Worm (Caenorhabditis elegans) whole organism, L3 larva: ENCODE measurements around the gene acbp-6.

Source experiments
- ZK546.5 ChIP-seq: sonication (generic microtip); optimal IDR thresholded peaks from 2 replicates; lab custom pipeline; 2017; ENCODE audit warnings: missing biosample characterization, missing genetic modification characterization
- aly-2 ChIP-seq: fragments of 150-350 bp; optimal IDR thresholded peaks from 2 replicates; lab custom pipeline; 2014; ENCODE audit warnings: missing biosample characterization, missing genetic modification characterization
- ama-1 ChIP-seq: fragments of 150-350 bp; optimal IDR thresholded peaks from 2 replicates; lab custom pipeline; 2018
- ceh-16 ChIP-seq: sonication (generic microtip); optimal IDR thresholded peaks from 2 replicates; lab custom pipeline; 2017; ENCODE audit warnings: missing biosample characterization, missing genetic modification characterization
- ceh-82 ChIP-seq: fragments of 150-350 bp; optimal IDR thresholded peaks from 2 replicates; lab custom pipeline; 2014; ENCODE audit warnings: missing biosample characterization, missing genetic modification characterization
- ceh-9 ChIP-seq: sonication (generic microtip); optimal IDR thresholded peaks from 2 replicates; lab custom pipeline; 2018; ENCODE audit warnings: missing biosample characterization, missing genetic modification characterization
- egl-27 ChIP-seq: sonication (generic microtip); optimal IDR thresholded peaks from 4 replicates; lab custom pipeline; 2017; ENCODE audit warnings: missing biosample characterization, missing genetic modification reagents, missing genetic modification characterization
- egl-5 ChIP-seq: fragments of 150-350 bp; optimal IDR thresholded peaks from 2 replicates; lab custom pipeline; 2017; ENCODE audit warnings: missing biosample characterization, missing genetic modification reagents, missing genetic modification characterization, inconsistent platforms
- elt-1 ChIP-seq: fragments of 150-350 bp; optimal IDR thresholded peaks from 2 replicates; lab custom pipeline; 2014; ENCODE audit warnings: missing biosample characterization, missing genetic modification characterization
- elt-2 ChIP-seq: sonication (generic microtip); optimal IDR thresholded peaks from 2 replicates; lab custom pipeline; 2016; ENCODE audit warnings: missing genetic modification reagents, mild to moderate bottlenecking, missing genetic modification characterization, missing compliant biosample characterization
- elt-3 ChIP-seq, 3 experiments: fragments of 150-350 bp in 1 of 3; sonication (generic microtip) in 2 of 3; optimal IDR thresholded peaks; 2 replicates in 2 of 3; 4 replicates in 1 of 3; lab custom pipeline; 2014 to 2017; ENCODE audit warnings: missing biosample characterization in 3 of 3, missing genetic modification characterization in 3 of 3
- eor-1 ChIP-seq, 2 experiments: fragments of 150-350 bp; optimal IDR thresholded peaks; 2 replicates each; lab custom pipeline; 2014 to 2018; ENCODE audit warnings: missing biosample characterization in 2 of 2, missing genetic modification characterization in 2 of 2
- fkh-10 ChIP-seq: sonication (generic microtip); optimal IDR thresholded peaks from 2 replicates; lab custom pipeline; 2017; ENCODE audit warnings: missing biosample characterization, missing genetic modification reagents, missing genetic modification characterization
- fos-1 ChIP-seq: fragments of 150-350 bp; optimal IDR thresholded peaks from 2 replicates; lab custom pipeline; 2014; ENCODE audit warnings: missing biosample characterization, missing genetic modification characterization
- jun-1 ChIP-seq: fragments of 150-350 bp; optimal IDR thresholded peaks from 2 replicates; lab custom pipeline; 2014; ENCODE audit warnings: missing biosample characterization, missing genetic modification reagents, missing genetic modification characterization
- lin-15B ChIP-seq: fragments of 150-350 bp; optimal IDR thresholded peaks from 2 replicates; lab custom pipeline; 2014; ENCODE audit warnings: missing biosample characterization, missing genetic modification characterization
- lin-39 ChIP-seq: fragments of 150-350 bp; optimal IDR thresholded peaks from 2 replicates; lab custom pipeline; 2018; ENCODE audit warnings: missing biosample characterization, missing genetic modification reagents, missing genetic modification characterization
- lsy-12 ChIP-seq: sonication (generic microtip); optimal IDR thresholded peaks from 2 replicates; lab custom pipeline; 2016; ENCODE audit warnings: mild to moderate bottlenecking, missing genetic modification characterization, missing compliant biosample characterization
- mdl-1 ChIP-seq: fragments of 150-350 bp; optimal IDR thresholded peaks from 2 replicates; lab custom pipeline; 2014; ENCODE audit warnings: missing biosample characterization, missing genetic modification characterization
- nfya-1 ChIP-seq: sonication (generic microtip); optimal IDR thresholded peaks from 2 replicates; lab custom pipeline; 2017; ENCODE audit warnings: missing genetic modification characterization, mild to moderate bottlenecking, missing compliant biosample characterization, antibody characterized with exemption, moderate library complexity; ENCODE audit not compliant: insufficient read depth
- nhr-11 ChIP-seq: fragments of 150-350 bp; optimal IDR thresholded peaks from 2 replicates; lab custom pipeline; 2014; ENCODE audit warnings: missing biosample characterization, missing genetic modification characterization
- nhr-12 ChIP-seq: fragments of 150-350 bp; optimal IDR thresholded peaks from 2 replicates; lab custom pipeline; 2014; ENCODE audit warnings: missing biosample characterization, missing genetic modification characterization
- nhr-23 ChIP-seq: fragments of 150-350 bp; optimal IDR thresholded peaks from 2 replicates; lab custom pipeline; 2014; ENCODE audit warnings: missing biosample characterization, missing genetic modification reagents, missing genetic modification characterization
- nhr-237 ChIP-seq: fragments of 150-350 bp; optimal IDR thresholded peaks from 2 replicates; lab custom pipeline; 2014; ENCODE audit warnings: missing biosample characterization, missing genetic modification characterization
- nhr-25 ChIP-seq: sonication (generic microtip); optimal IDR thresholded peaks from 2 replicates; lab custom pipeline; 2017; ENCODE audit warnings: missing biosample characterization, missing genetic modification characterization
- nhr-28 ChIP-seq: fragments of 150-350 bp; optimal IDR thresholded peaks from 2 replicates; lab custom pipeline; 2014; ENCODE audit warnings: missing biosample characterization, missing genetic modification characterization
- nhr-43 ChIP-seq: sonication (generic microtip); optimal IDR thresholded peaks from 2 replicates; lab custom pipeline; 2016; ENCODE audit warnings: mild to moderate bottlenecking, missing genetic modification characterization, missing compliant biosample characterization; ENCODE audit not compliant: poor library complexity, severe bottlenecking
- nhr-67 ChIP-seq: fragments of 150-350 bp; optimal IDR thresholded peaks from 2 replicates; lab custom pipeline; 2014; ENCODE audit warnings: missing biosample characterization, missing genetic modification characterization
- nhr-76 ChIP-seq: fragments of 150-350 bp; sonication (generic microtip); optimal IDR thresholded peaks from 5 replicates; lab custom pipeline; 2014; ENCODE audit warnings: missing biosample characterization, missing genetic modification characterization
- nhr-77 ChIP-seq: fragments of 150-350 bp; optimal IDR thresholded peaks from 2 replicates; lab custom pipeline; 2014; ENCODE audit warnings: missing biosample characterization, missing genetic modification characterization
- sea-2 ChIP-seq: fragments of 150-350 bp; sonication (generic microtip); optimal IDR thresholded peaks from 4 replicates; lab custom pipeline; 2014; ENCODE audit warnings: missing biosample characterization, missing genetic modification reagents, missing genetic modification characterization
- skn-1 ChIP-seq: fragments of 150-350 bp; optimal IDR thresholded peaks from 2 replicates; lab custom pipeline; 2014; ENCODE audit warnings: missing biosample characterization, missing genetic modification characterization
- snpc-4 ChIP-seq: fragments of 150-350 bp; optimal IDR thresholded peaks from 2 replicates; lab custom pipeline; 2014; ENCODE audit warnings: missing biosample characterization, missing genetic modification characterization
- unc-39 ChIP-seq: sonication (generic microtip); optimal IDR thresholded peaks from 4 replicates; lab custom pipeline; 2017; ENCODE audit warnings: missing biosample characterization, missing genetic modification characterization
- unc-62 ChIP-seq: fragments of 150-350 bp; sonication (generic microtip); optimal IDR thresholded peaks from 4 replicates; lab custom pipeline; 2014; ENCODE audit warnings: missing biosample characterization, missing genetic modification reagents, missing genetic modification characterization
- zag-1 ChIP-seq: fragments of 150-350 bp; optimal IDR thresholded peaks from 2 replicates; lab custom pipeline; 2014; ENCODE audit warnings: missing biosample characterization, missing genetic modification characterization
- ztf-11 ChIP-seq: fragments of 150-350 bp; optimal IDR thresholded peaks from 2 replicates; lab custom pipeline; 2014; ENCODE audit warnings: missing biosample characterization, missing genetic modification characterization
- ztf-4 ChIP-seq: fragments of 150-350 bp; optimal IDR thresholded peaks from 2 replicates; lab custom pipeline; 2014; ENCODE audit warnings: missing biosample characterization, missing genetic modification characterization

The acbp-6 gene

ce11 chrII:11935266-11935665 is 38.3 kb downstream of the acbp-6 start, which contains the start of gene lin-29:
Gene lin-29, minus strand, starts transcription at chrII:11935343.
- TF ChIP-seq aly-2 (tag; lab: Kevin White, UChicago) (no peak), lin-39 (tag; lab: Kevin White, UChicago) (no peak), elt-1 (tag; lab: Kevin White, UChicago) (no peak), nhr-12 (tag; lab: Kevin White, UChicago) (no peak), ama-1 (no peak), ztf-11 (tag; lab: Kevin White, UChicago) (no peak), egl-5 (tag; lab: Kevin White, UChicago) (no peak), fos-1 (no peak), unc-62 (GFP tag; lab: Kevin White, UChicago) (no peak), nhr-43 (tag; lab: Kevin White, UChicago) (no peak), nhr-28 (tag; lab: Kevin White, UChicago) (no peak), ztf-4 (tag; lab: Kevin White, UChicago) (no peak), ceh-82 (tag; lab: Kevin White, UChicago) (no peak), nhr-67 (tag; lab: Kevin White, UChicago) (no peak), elt-3 (tag; optimal IDR thresholded peaks at IDR 0.05; lab: Kevin White, UChicago) (no peak), eor-1 (tag; optimal IDR thresholded peaks at IDR 0.05; lab: Kevin White, UChicago) (no peak), nhr-77 (tag; lab: Kevin White, UChicago) (no peak), jun-1 (no peak)
- TF ChIP-seq, all 47 proteins: peak for 0

DNA sequence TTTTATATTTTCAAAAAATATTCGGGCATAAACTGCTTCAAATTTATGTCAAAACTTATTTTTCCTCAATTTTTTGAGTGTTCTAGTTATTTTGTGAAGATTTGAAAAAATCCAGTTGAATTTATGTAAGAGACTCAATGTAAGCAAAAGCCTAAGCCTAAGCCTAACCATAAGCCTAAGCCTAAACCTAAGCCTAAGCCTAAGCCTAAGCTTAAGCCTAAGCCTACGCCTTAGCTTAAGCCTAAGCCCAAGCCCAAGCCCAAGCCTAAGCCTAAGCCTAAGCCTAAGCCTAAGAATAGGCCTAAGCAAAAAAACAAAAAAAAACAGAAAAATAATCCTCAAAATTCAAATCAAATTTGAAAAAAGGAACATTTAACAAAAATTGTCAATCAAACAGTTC is 43.4 kb downstream of the acbp-6 start:
- TF ChIP-seq nhr-76 (no peak), unc-39 (tag; lab: Kevin White, UChicago) (no peak), sea-2 (no peak), zag-1 (tag; lab: Kevin White, UChicago) (no peak), lin-15B (tag; lab: Kevin White, UChicago) (no peak), aly-2 (tag; lab: Kevin White, UChicago) (no peak), nhr-43 (tag; lab: Kevin White, UChicago) (no peak), ztf-4 (tag; lab: Kevin White, UChicago) (no peak), ceh-16 (no peak), nhr-25 (no peak), snpc-4 (tag; lab: Kevin White, UChicago) (no peak), elt-1 (tag; lab: Kevin White, UChicago) (no peak), nfya-1 (no peak), fkh-10 (no peak), fos-1 (no peak), nhr-23 (no peak), ZK546.5 (no peak), nhr-12 (tag; lab: Kevin White, UChicago) (no peak)

- TF ChIP-seq skn-1 (tag; lab: Kevin White, UChicago) (no peak), nhr-25 (peak; percentile 90), unc-62 (GFP tag; lab: Kevin White, UChicago) (no peak), lin-15B (tag; lab: Kevin White, UChicago) (no peak), egl-5 (tag; lab: Kevin White, UChicago) (no peak), ceh-16 (no peak), nhr-23 (peak; percentile 41), mdl-1 (no peak), egl-27 (tag; lab: Kevin White, UChicago) (peak; percentile 15), elt-2 (tag; lab: Kevin White, UChicago) (no peak), nhr-237 (tag; lab: Kevin White, UChicago) (no peak), zag-1 (tag; lab: Kevin White, UChicago) (no peak), lsy-12 (peak; percentile 50), nhr-43 (tag; lab: Kevin White, UChicago) (no peak), ama-1 (no peak), nhr-76 (no peak), nhr-28 (tag; lab: Kevin White, UChicago) (no peak), ceh-82 (tag; lab: Kevin White, UChicago) (no peak), elt-1 (tag; lab: Kevin White, UChicago) (no peak), ceh-9 (tag; lab: Kevin White, UChicago) (no peak), nhr-11 (tag; lab: Kevin White, UChicago) (no peak), fos-1 (no peak)
- TF ChIP-seq, all 47 proteins: peak for 4
Observed at ce11 chrII:11928752-11929151, 44.8 kb downstream of the acbp-6 start.
